Worm (Caenorhabditis elegans) whole organism, early embryonic: ENCODE data around the gene acsd-1.

Experiments used
- hmg-4 ChIP-seq: fragments of 200-800 bp; sonication (Bioruptor generic); optimal IDR thresholded peaks from 2 replicates; lab custom pipeline; 2018; ENCODE audit warnings: mild to moderate bottlenecking, missing genetic modification characterization, missing compliant biosample characterization
- hnd-1 ChIP-seq: sonication (generic microtip); optimal IDR thresholded peaks from 2 replicates; lab custom pipeline; 2016; ENCODE audit warnings: missing genetic modification characterization, missing compliant biosample characterization

DNA sequence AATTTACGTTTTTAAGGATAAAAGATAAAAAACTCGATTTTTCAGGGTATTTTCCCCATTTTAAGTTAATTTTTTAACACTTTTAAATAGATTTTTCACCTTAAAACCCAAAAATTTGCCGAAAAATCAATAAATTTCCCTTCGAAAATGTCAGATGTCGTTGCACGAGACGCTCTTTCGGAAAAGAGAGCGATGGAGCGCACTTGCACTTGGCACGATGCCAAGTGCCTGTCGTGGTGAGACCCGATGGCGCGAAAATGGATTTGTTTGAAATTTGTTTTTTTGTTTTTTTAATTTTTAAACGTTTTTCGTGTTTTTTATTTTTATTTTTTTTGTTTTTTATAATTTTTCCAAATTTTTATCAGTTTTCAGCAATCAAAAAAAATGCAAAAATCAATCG is 35.7 kb upstream of the acsd-1 start, which contains the start of the genes rab-18 and kbp-4:
- TF ChIP-seq hnd-1 (tag; lab: Kevin White, UChicago) (no peak), hmg-4 (GFP tag; lab: Kevin White, UChicago) (no peak)
